Fruit fly (Drosophila melanogaster): ENCODE data around the gene RhoGAP19D.

DNA sequence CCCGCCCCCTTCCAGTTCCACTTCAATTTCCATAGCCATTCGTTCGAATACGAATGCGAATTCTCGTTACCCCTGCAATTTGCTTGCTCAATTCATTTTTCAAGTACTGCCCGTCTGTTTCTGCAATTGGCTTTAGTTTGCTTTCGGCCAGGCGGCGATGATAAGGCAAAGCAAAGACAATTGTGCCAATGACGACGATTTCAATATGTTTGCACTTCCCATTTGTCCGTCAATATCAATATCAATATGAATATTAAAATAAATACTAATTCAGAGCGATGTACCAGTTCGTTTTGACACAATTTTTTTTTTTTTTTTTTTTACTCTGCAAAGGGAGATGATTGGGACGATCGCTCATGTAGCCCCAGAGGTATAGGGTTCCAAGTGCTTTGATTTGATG, 4.6 kb downstream of the RhoGAP19D start:
- TF ChIP-seq fru (GFP tag; optimal IDR thresholded peaks at IDR 0.05) (peak; percentile 2), Dfd (GFP tag; optimal IDR thresholded peaks at IDR 0.05) (no peak), Myc (optimal IDR thresholded peaks at IDR 0.05) (no peak), lola (GFP tag; optimal IDR thresholded peaks at IDR 0.05) (no peak), usp (GFP tag; optimal IDR thresholded peaks at IDR 0.05) (no peak), N (GFP tag; optimal IDR thresholded peaks at IDR 0.05) (no peak), ey (GFP tag; optimal IDR thresholded peaks at IDR 0.05) (no peak), psq (GFP tag; optimal IDR thresholded peaks at IDR 0.05) (peak; percentile 36), foxo (GFP tag; optimal IDR thresholded peaks at IDR 0.05) (peak in 1 of 2 experiments; percentile 47)

Data from whole organism, wandering third instar larva.